Worm (Caenorhabditis elegans): ENCODE data around the gene C27D8.3.
A peak's percentile ranks its signal among the peaks of the same experiment; 100 is the strongest.

The C27D8.3 gene

DNA sequence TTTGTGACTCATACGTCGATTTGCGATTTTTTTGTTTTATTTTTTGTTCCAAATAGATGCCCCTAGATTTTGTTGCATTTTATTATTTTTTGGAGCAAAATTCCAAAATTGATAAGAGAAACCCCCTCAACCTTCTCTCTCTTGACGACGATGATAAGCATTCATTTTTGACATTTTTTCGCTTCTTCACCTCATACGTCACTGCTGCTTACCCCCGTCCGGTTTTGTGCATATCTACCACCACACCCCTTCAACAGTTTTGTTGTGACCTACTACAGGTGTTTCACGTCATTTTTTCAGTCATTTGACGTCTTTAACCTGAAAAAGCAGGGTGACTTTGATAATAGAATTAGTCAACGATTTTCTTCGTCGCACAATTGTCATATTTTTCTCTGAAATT is 12.7 kb downstream of the C27D8.3 start (continued):
- TF ChIP-seq unc-62 (GFP tag; optimal IDR thresholded peaks at IDR 0.05 in 1 of 2) (peak in 1 of 2 experiments; percentile 82), unc-62 (tag; optimal IDR thresholded peaks at IDR 0.05) (no peak), mdl-1 (tag; optimal IDR thresholded peaks at IDR 0.05) (peak in 1 of 2 experiments; percentile 17), mxl-3 (GFP tag; optimal IDR thresholded peaks at IDR 0.05) (no peak), mxl-2 (GFP tag; conservative IDR thresholded peaks at IDR 0.05) (no peak), daf-12 (tag; optimal IDR thresholded peaks at IDR 0.05) (no peak), spr-1 (tag; optimal IDR thresholded peaks at IDR 0.05) (no peak), lin-15B (tag; optimal IDR thresholded peaks at IDR 0.05) (no peak), nhr-6 (tag; optimal IDR thresholded peaks at IDR 0.05) (no peak), fkh-10 (GFP tag; optimal IDR thresholded peaks at IDR 0.05) (no peak), cey-2 (tag; optimal IDR thresholded peaks at IDR 0.05; ENCODE audit: borderline replicate concordance, insufficient read depth) (no peak), F26F4.8 (GFP tag; conservative IDR thresholded peaks at IDR 0.05) (no peak), dve-1 (tag; optimal IDR thresholded peaks at IDR 0.05; ENCODE audit: insufficient read depth) (peak; percentile 6), Y5F2A.4 (GFP tag; optimal IDR thresholded peaks at IDR 0.05) (no peak), dmd-9 (GFP tag; IDR thresholded peaks at IDR 0.05) (no peak), php-3 (GFP tag; IDR thresholded peaks at IDR 0.05) (0 out of 2 replicates have a peak, but pooled peaks have one; percentile 39), madf-9 (GFP tag; conservative IDR thresholded peaks at IDR 0.05) (no peak), hmg-1.1 (GFP tag; IDR thresholded peaks at IDR 0.05) (no peak), snpc-4 (tag; optimal IDR thresholded peaks at IDR 0.05) (no peak)

ce11 chrIV:12689709-12690142 is 21.8 kb downstream of the C27D8.3 start:
- no peak for TF ChIP-seq ZK546.5 (tag; optimal IDR thresholded peaks at IDR 0.05)
- TF ChIP-seq mdl-1 (tag; optimal IDR thresholded peaks at IDR 0.05) = peak in 1 of 2 experiments; percentile 50
- TF ChIP-seq tra-1 (GFP tag; IDR thresholded peaks at IDR 0.05) = peak; percentile 95
- TF ChIP-seq dmd-6 (GFP tag; IDR thresholded peaks at IDR 0.05) = peak; percentile 98
- TF ChIP-seq lin-1 (GFP tag; IDR thresholded peaks at IDR 0.05) = peak; percentile 81
- TF ChIP-seq saeg-2 (GFP tag; IDR thresholded peaks at IDR 0.05) = no peak
- peak in 1 of 2 experiments; percentile 57 for TF ChIP-seq daf-16 (GFP tag; optimal IDR thresholded peaks at IDR 0.05)
- peak; percentile 73 for TF ChIP-seq daf-16 (tag; optimal IDR thresholded peaks at IDR 0.05)
- no peak for TF ChIP-seq unc-130 (GFP tag; optimal IDR thresholded peaks at IDR 0.05)
- TF ChIP-seq mxl-3 (GFP tag; optimal IDR thresholded peaks at IDR 0.05) = peak; percentile 53
- no peak for TF ChIP-seq F44E2.7 (GFP tag; IDR thresholded peaks at IDR 0.05)
- TF ChIP-seq tag-97 (GFP tag; IDR thresholded peaks at IDR 0.05) = no peak
- TF ChIP-seq ces-1 (GFP tag; optimal IDR thresholded peaks at IDR 0.05) = no peak
- TF ChIP-seq zfp-3 (GFP tag; conservative IDR thresholded peaks at IDR 0.05) = no peak
- TF ChIP-seq php-3 (GFP tag; IDR thresholded peaks at IDR 0.05) = peak; percentile 90
- TF ChIP-seq pqm-1 (tag; optimal IDR thresholded peaks at IDR 0.05) = peak; percentile 95
- TF ChIP-seq nhr-48 (tag; optimal IDR thresholded peaks at IDR 0.05) = peak; percentile 90
- peak in 1 of 2 experiments; percentile 29 for TF ChIP-seq lsy-2 (tag; optimal IDR thresholded peaks at IDR 0.05)
- TF ChIP-seq hlh-11 (tag; optimal IDR thresholded peaks at IDR 0.05) = peak; percentile 88
- peak; percentile 54 for TF ChIP-seq hlh-30 (tag; optimal IDR thresholded peaks at IDR 0.05; ENCODE audit: insufficient read depth)
- TF ChIP-seq dve-1 (tag; optimal IDR thresholded peaks at IDR 0.05; ENCODE audit: insufficient read depth) = peak; percentile 81
- TF ChIP-seq nhr-6 (tag; optimal IDR thresholded peaks at IDR 0.05) = no peak
- TF ChIP-seq nhr-25 (tag; optimal IDR thresholded peaks at IDR 0.05; ENCODE audit: borderline replicate concordance, insufficient read depth) = no peak
- no peak for TF ChIP-seq zag-1 (tag; optimal IDR thresholded peaks at IDR 0.05)
- TF ChIP-seq ceh-32 (tag; optimal IDR thresholded peaks at IDR 0.05; ENCODE audit: poor library complexity) = no peak
- no peak for TF ChIP-seq D1046.2 (GFP tag; IDR thresholded peaks at IDR 0.05)
- TF ChIP-seq unc-62 (GFP tag; optimal IDR thresholded peaks at IDR 0.05 in 1 of 2) = peak in 1 of 2 experiments; percentile 5
- no peak for TF ChIP-seq unc-62 (tag; optimal IDR thresholded peaks at IDR 0.05)
- TF ChIP-seq gei-8 (GFP tag; optimal IDR thresholded peaks at IDR 0.05) = no peak
- TF ChIP-seq nhr-102 (tag; optimal IDR thresholded peaks at IDR 0.05) = peak; percentile 76
- peak; percentile 99 for TF ChIP-seq nhr-41 (GFP tag; IDR thresholded peaks at IDR 0.05)
- TF ChIP-seq ceh-20 (GFP tag; IDR thresholded peaks at IDR 0.05) = 0 out of 2 replicates have a peak, but pooled peaks have one; percentile 19
- TF ChIP-seq nhr-42 (GFP tag; IDR thresholded peaks at IDR 0.05) = no peak
- TF ChIP-seq mes-2 (tag; optimal IDR thresholded peaks at IDR 0.05; ENCODE audit: poor library complexity, severe bottlenecking) = peak; percentile 40
- no peak for TF ChIP-seq fkh-10 (GFP tag; optimal IDR thresholded peaks at IDR 0.05)
- TF ChIP-seq dpl-1 (GFP tag; optimal IDR thresholded peaks at IDR 0.05) = no peak
- peak; percentile 78 for TF ChIP-seq T20F7.1 (GFP tag; optimal IDR thresholded peaks at IDR 0.05)

Data from whole organism, L4 larva.